Worm (Caenorhabditis elegans): Measurements from ENCODE around the gene B0563.6.

DNA sequence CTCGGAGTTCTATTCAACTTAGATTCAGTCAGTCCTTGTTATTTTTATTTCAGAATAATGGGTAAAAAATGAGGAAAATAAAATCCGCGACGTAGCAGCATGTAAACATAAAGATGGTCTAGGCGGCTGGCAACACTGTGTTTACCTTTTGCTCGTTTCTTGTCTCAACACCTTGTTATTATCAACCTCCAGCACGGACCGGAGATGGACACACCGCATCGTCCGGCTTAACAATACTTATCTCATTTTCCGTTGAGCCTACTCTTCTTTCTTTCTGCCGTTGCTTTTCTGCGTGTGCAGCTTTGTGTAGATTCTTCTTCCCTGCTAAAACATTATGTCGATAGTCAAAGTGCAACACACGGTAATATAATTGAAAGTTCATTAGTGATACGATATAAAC, 34.5 kb upstream of the B0563.6 start:
- TF ChIP-seq sea-1 (GFP tag; conservative IDR thresholded peaks at IDR 0.05) = no peak
- no peak for TF ChIP-seq tbx-37 (GFP tag; conservative IDR thresholded peaks at IDR 0.05)
- no peak for TF ChIP-seq ama-1 (optimal IDR thresholded peaks at IDR 0.05)
- no peak for TF ChIP-seq ceh-36 (tag; optimal IDR thresholded peaks at IDR 0.05)
- no peak for TF ChIP-seq hnd-1 (tag; optimal IDR thresholded peaks at IDR 0.05)

Measured in whole organism, early embryonic.